Worm (Caenorhabditis elegans): ENCODE data around the gene plc-4.

The plc-4 gene

ce11 chrIV:7512617-7513233 is at the start of gene plc-4, which contains the start of gene R05G6.4:
Gene plc-4, minus strand, starts transcription at chrIV:7512667.
Gene R05G6.4, plus strand, starts transcription at chrIV:7513233.
- TF ChIP-seq hpl-2 (GFP tag; optimal IDR thresholded peaks at IDR 0.05) (no peak), sox-4 (tag; optimal IDR thresholded peaks at IDR 0.05) (no peak), nhr-20 (tag; optimal IDR thresholded peaks at IDR 0.05) (peak; percentile 52), lsy-2 (tag; optimal IDR thresholded peaks at IDR 0.05) (peak; percentile 53 to 68), pqm-1 (tag; optimal IDR thresholded peaks at IDR 0.05) (no peak), ets-5 (GFP tag; IDR thresholded peaks at IDR 0.05) (no peak), rnt-1 (tag; optimal IDR thresholded peaks at IDR 0.05) (peak; percentile 7), aha-1 (tag; optimal IDR thresholded peaks at IDR 0.05) (no peak), F16B12.6 (tag; optimal IDR thresholded peaks at IDR 0.05) (peak; percentile 4), mab-9 (GFP tag; IDR thresholded peaks at IDR 0.05) (no peak), tbx-2 (tag; optimal IDR thresholded peaks at IDR 0.05) (peak; percentile 38), nhr-90 (tag; optimal IDR thresholded peaks at IDR 0.05; ENCODE audit: poor library complexity) (peak; percentile 52), nhr-19 (GFP tag; conservative IDR thresholded peaks at IDR 0.05) (peak; percentile 13; the same call in 1 of the 2 replicates), mep-1 (tag; optimal IDR thresholded peaks at IDR 0.05) (peak; percentile 57), nhr-47 (tag; optimal IDR thresholded peaks at IDR 0.05) (peak; percentile 39), nhr-76 (tag; optimal IDR thresholded peaks at IDR 0.05) (no peak), xbp-1 (tag; optimal IDR thresholded peaks at IDR 0.05) (peak; percentile 42), unc-86 (tag; optimal IDR thresholded peaks at IDR 0.05) (no peak), nhr-12 (tag; optimal IDR thresholded peaks at IDR 0.05) (no peak), aly-2 (tag; optimal IDR thresholded peaks at IDR 0.05) (no peak), fkh-10 (GFP tag; optimal IDR thresholded peaks at IDR 0.05) (no peak), egl-27 (tag; optimal IDR thresholded peaks at IDR 0.05) (no peak), ceh-90 (tag; optimal IDR thresholded peaks at IDR 0.05) (no peak), swsn-7 (tag; optimal IDR thresholded peaks at IDR 0.05) (peak; percentile 42), blmp-1 (tag; optimal IDR thresholded peaks at IDR 0.05) (peak; percentile 53), dsc-1 (tag; optimal IDR thresholded peaks at IDR 0.05) (peak; percentile 20), lin-35 (GFP tag; optimal IDR thresholded peaks at IDR 0.05) (peak; percentile 42 to 65), lin-14 (GFP tag; optimal IDR thresholded peaks at IDR 0.05) (peak; percentile 48), ceh-82 (tag; optimal IDR thresholded peaks at IDR 0.05) (peak in 2 of 3 experiments; percentile 15 to 27), elt-3 (tag; optimal IDR thresholded peaks at IDR 0.05) (peak in 2 of 6 experiments; percentile 3 to 52), C16A3.4 (tag; optimal IDR thresholded peaks at IDR 0.05) (peak; percentile 60), lin-13 (GFP tag; optimal IDR thresholded peaks at IDR 0.05) (no peak), snpc-4 (tag; optimal IDR thresholded peaks at IDR 0.05) (no peak), hlh-17 (GFP tag; optimal IDR thresholded peaks at IDR 0.05; ENCODE audit: borderline replicate concordance) (no peak), snu-23 (GFP tag; optimal IDR thresholded peaks at IDR 0.05) (peak; percentile 56), efl-1 (optimal IDR thresholded peaks at IDR 0.05) (peak; percentile 29 to 63), efl-1 (GFP tag; optimal IDR thresholded peaks at IDR 0.05 in 1 of 2) (peak; percentile 44 to 55), zip-4 (GFP tag; optimal IDR thresholded peaks at IDR 0.05) (no peak), nhr-85 (tag) (peak; percentile 68), C04F5.9 (tag; optimal IDR thresholded peaks at IDR 0.05) (no peak), nhr-71 (tag; optimal IDR thresholded peaks at IDR 0.05) (peak; percentile 70), ceh-63 (GFP tag; optimal IDR thresholded peaks at IDR 0.05) (no peak), mdl-1 (tag; optimal IDR thresholded peaks at IDR 0.05) (no peak), dpl-1 (GFP tag; optimal IDR thresholded peaks at IDR 0.05) (peak; percentile 37 to 59 (median 55)), fkh-8 (tag; optimal IDR thresholded peaks at IDR 0.05) (no peak), nhr-77 (tag; optimal IDR thresholded peaks at IDR 0.05) (peak; percentile 16), lin-39 (tag; optimal IDR thresholded peaks at IDR 0.05) (no peak)

Measured in whole organism, L1 larva.